Fruit fly (Drosophila melanogaster): Measurements from ENCODE around the gene CenB1A.

dm6 chr3R:23130181-23130580, 12.0 kb downstream of the CenB1A start:
- TF ChIP-seq CG8478 (optimal IDR thresholded peaks at IDR 0.05): no peak
- TF ChIP-seq CTCF (optimal IDR thresholded peaks at IDR 0.05): no peak
